Worm (Caenorhabditis elegans): ENCODE results near the gene akap-1.

- TF ChIP-seq ama-1 (optimal IDR thresholded peaks at IDR 0.05), result no peak
- no peak for TF ChIP-seq egl-27 (tag; optimal IDR thresholded peaks at IDR 0.05)
- TF ChIP-seq lin-15B (tag; optimal IDR thresholded peaks at IDR 0.05), result no peak
- TF ChIP-seq fkh-10 (GFP tag; optimal IDR thresholded peaks at IDR 0.05), result peak; percentile 55
- no peak for TF ChIP-seq unc-39 (tag; optimal IDR thresholded peaks at IDR 0.05)
- no peak for TF ChIP-seq pha-4 (tag; optimal IDR thresholded peaks at IDR 0.05)
- TF ChIP-seq fkh-2 (tag; optimal IDR thresholded peaks at IDR 0.05), result no peak
These were observed 18.8 kb upstream of the akap-1 start for ce11 chrIII:6334364-6334763.
